Worm (Caenorhabditis elegans): ENCODE data around the gene arrd-13.

The arrd-13 gene

DNA sequence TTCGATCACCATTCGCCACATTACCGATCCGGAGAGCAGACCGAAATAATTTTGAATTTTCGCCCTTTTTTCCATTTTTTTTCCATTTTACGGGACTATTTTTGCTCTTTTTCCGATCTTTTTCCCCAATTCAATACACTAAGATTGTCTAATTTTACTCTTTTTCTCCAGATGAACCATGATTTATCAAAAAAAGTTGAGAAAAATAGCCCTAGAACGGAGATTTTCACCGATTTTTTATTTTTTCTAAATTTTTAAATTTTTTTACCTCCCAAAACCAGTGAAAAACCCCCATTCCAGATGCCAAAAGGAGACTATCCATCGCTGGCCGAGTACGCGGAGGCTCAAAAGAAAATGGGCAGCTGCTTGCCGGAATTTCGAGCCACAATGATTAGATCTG, 28.8 kb upstream of the arrd-13 start, which contains the start of gene Y54G9A.9:
TSS of gene Y54G9A.9 (plus strand) at position 301 of the 400 bp plus-strand sequence.
- TF ChIP-seq ceh-30 (tag; optimal IDR thresholded peaks at IDR 0.05): no peak

DNA sequence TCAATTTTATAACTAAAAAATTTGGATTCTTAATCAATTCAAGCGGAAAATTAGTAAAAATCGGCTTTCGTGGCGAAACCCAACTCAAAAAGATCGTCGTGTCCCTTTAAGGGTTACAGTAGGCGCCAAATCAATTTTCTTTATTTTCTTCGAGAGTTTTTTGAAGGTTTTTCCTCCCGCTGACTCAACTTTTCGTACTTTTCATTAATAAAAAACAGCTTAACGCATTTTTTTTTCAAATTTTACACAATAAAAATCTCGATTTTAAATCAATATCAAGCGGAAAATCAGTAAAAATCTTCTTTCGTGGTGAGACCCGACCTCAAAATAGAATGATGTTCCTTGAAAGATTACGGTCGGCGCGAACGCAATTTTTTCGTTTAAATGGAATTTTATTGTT, 26.1 kb upstream of the arrd-13 start:
- no peak for TF ChIP-seq pha-4 (tag; optimal IDR thresholded peaks at IDR 0.05)
- TF ChIP-seq pqm-1 (tag; optimal IDR thresholded peaks at IDR 0.05): no peak
- TF ChIP-seq elt-4 (tag; optimal IDR thresholded peaks at IDR 0.05): no peak
- TF ChIP-seq elt-2 (tag; optimal IDR thresholded peaks at IDR 0.05): no peak
- TF ChIP-seq ceh-31 (tag; optimal IDR thresholded peaks at IDR 0.05): no peak
- no peak for TF ChIP-seq K09A11.1 (tag; optimal IDR thresholded peaks at IDR 0.05; ENCODE audit: insufficient read depth)
- no peak for TF ChIP-seq rnt-1 (tag; optimal IDR thresholded peaks at IDR 0.05)
- no peak for TF ChIP-seq ets-4 (tag; optimal IDR thresholded peaks at IDR 0.05)

DNA sequence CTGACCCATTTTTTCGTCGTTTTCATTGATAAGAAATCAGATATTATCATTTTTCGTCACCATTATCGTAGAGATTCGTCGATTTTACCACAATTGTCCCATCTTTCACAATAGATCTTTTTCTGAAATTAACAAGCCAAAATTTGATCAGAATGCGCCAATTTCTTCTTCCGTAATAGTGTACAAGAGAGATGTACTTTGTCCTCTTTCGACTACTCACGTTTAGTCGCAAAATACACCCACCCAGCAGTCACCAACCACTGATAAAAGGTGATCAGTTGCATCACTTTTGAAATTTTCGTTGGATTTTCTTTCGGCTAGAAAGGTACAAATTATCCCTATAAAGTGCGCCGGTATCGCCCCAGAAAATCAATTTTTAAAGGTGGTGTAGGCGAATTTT, 25.6 kb upstream of the arrd-13 start:
- no peak for TF ChIP-seq fkh-10 (GFP tag; optimal IDR thresholded peaks at IDR 0.05)
- no peak for TF ChIP-seq hlh-8 (tag; optimal IDR thresholded peaks at IDR 0.05)
- no peak for TF ChIP-seq unc-55 (GFP tag; optimal IDR thresholded peaks at IDR 0.05)
- TF ChIP-seq ceh-31 (tag; optimal IDR thresholded peaks at IDR 0.05): no peak
- TF ChIP-seq ceh-2 (tag; optimal IDR thresholded peaks at IDR 0.05): no peak
- TF ChIP-seq C08G9.2 (tag; optimal IDR thresholded peaks at IDR 0.05): no peak
- no peak for TF ChIP-seq elt-4 (tag; optimal IDR thresholded peaks at IDR 0.05)
- no peak for TF ChIP-seq tbx-2 (tag; optimal IDR thresholded peaks at IDR 0.05)
- no peak for TF ChIP-seq pha-4 (tag; optimal IDR thresholded peaks at IDR 0.05)
- no peak for TF ChIP-seq lim-6 (tag; optimal IDR thresholded peaks at IDR 0.05)
- no peak for TF ChIP-seq tbx-7 (tag; optimal IDR thresholded peaks at IDR 0.05)
- TF ChIP-seq ceh-22 (tag; optimal IDR thresholded peaks at IDR 0.05): no peak
- no peak for TF ChIP-seq gmeb-2 (tag; optimal IDR thresholded peaks at IDR 0.05)
- no peak for TF ChIP-seq npax-4 (tag; optimal IDR thresholded peaks at IDR 0.05)
- no peak for TF ChIP-seq dve-1 (tag; optimal IDR thresholded peaks at IDR 0.05)
- TF ChIP-seq hlh-6 (tag; optimal IDR thresholded peaks at IDR 0.05): no peak
- no peak for TF ChIP-seq che-1 (tag; optimal IDR thresholded peaks at IDR 0.05)
- no peak for TF ChIP-seq eyg-1 (tag; optimal IDR thresholded peaks at IDR 0.05)
- no peak for TF ChIP-seq nhr-232 (tag; optimal IDR thresholded peaks at IDR 0.05)

DNA sequence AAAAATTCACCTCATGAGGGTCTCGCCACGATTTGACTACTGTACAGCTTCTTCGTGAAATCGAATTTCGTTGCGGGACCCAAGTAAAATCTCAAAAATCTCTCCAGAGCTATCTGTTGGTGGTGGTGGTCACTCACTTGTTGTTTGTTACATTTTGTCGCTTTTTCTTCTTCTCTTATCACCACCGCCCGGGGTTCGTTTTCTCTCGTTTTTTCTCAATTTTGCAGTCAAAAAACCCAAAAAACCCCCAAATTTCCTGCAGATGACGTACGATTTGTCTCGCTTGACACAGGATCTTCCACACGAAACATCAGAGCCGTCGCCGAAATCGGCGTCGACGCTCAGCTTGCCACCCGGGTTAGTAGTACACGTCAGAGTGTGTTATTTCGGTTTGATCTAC, 22.1 kb upstream of the arrd-13 start, which contains the start of gene R06B9.5:
TSS of gene R06B9.5 (plus strand) at position 232 of the 400 bp plus-strand sequence.
- TF ChIP-seq lin-11 (tag; optimal IDR thresholded peaks at IDR 0.05): no peak
- TF ChIP-seq tbx-2 (tag; optimal IDR thresholded peaks at IDR 0.05): no peak
- TF ChIP-seq ceh-45 (GFP tag; IDR thresholded peaks at IDR 0.05): no peak
- TF ChIP-seq madf-2 (tag; optimal IDR thresholded peaks at IDR 0.05): peak; percentile 40
- TF ChIP-seq ceh-18 (tag; optimal IDR thresholded peaks at IDR 0.05): no peak
- TF ChIP-seq unc-55 (GFP tag; optimal IDR thresholded peaks at IDR 0.05): no peak

DNA sequence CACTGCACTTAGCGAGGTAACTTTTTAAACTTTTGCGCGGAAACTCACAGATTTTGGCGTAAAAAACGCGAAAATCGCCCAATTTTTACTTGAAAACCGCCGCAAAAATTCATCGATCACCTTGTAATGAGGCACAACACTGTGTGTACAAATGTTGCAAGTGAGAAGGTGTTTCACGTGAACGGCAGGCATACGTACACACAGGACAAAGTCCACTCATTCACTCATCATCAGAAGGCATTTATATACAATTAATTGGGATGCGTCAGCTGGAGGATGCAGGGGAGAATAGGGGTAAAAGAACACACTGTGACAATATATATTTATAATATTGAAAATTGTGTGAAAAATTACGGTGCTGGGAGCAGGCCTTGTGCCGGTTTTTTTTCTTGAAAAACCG, 21.3 kb upstream of the arrd-13 start:
- TF ChIP-seq tbx-2 (tag; optimal IDR thresholded peaks at IDR 0.05) (no peak), unc-55 (GFP tag; optimal IDR thresholded peaks at IDR 0.05) (peak; percentile 25), elt-2 (tag; optimal IDR thresholded peaks at IDR 0.05) (peak; percentile 2)

DNA sequence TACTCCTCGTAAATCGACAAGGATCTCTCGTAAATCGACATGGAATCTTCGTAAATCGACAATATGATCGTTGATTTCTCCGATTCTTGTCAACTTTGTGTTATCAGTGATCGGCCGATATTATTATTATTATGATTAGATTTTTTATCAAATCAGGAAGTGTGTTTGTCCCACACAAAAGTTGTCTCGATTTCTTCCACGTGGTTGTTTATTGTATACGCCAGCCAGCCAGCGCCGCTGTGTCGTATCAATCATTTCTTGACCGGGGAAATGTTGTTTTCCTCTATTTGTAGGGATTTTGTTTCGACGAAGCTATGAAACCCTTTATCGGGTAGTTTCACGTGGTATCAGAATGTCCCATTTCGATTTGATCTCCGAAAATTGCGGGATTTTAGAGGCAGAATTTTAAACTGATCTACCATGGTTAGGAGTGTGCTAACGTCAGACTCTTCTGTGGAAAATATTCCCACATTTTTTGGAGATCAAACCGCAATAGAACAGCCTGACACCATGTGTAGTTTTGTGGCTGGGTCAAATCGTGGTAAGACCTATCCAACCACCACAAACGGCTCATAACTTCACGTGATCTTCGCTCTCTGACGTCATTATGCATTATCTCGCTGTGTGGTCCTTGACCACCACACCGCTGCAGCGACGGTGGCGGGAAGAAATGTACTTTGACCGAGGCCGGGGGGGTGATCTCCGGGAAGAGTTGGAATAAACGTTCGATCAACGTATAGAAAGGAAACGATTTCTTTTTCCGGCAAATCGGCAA, 20.3 kb upstream of the arrd-13 start:
- TF ChIP-seq ceh-45 (GFP tag; IDR thresholded peaks at IDR 0.05) (no peak), elt-2 (tag; optimal IDR thresholded peaks at IDR 0.05) (peak; percentile 25), F13H6.1 (tag; optimal IDR thresholded peaks at IDR 0.05) (no peak), ceh-14 (tag; optimal IDR thresholded peaks at IDR 0.05) (no peak), dve-1 (tag; optimal IDR thresholded peaks at IDR 0.05) (no peak), ceh-18 (tag; optimal IDR thresholded peaks at IDR 0.05) (no peak), hlh-30 (tag; optimal IDR thresholded peaks at IDR 0.05; ENCODE audit: insufficient read depth) (peak; percentile 74), C08G9.2 (tag; optimal IDR thresholded peaks at IDR 0.05) (no peak), rnt-1 (tag; optimal IDR thresholded peaks at IDR 0.05) (peak; percentile 71), che-1 (tag; optimal IDR thresholded peaks at IDR 0.05) (no peak), nfya-1 (tag; optimal IDR thresholded peaks at IDR 0.05) (no peak), nhr-232 (tag; optimal IDR thresholded peaks at IDR 0.05) (no peak), sox-4 (tag; optimal IDR thresholded peaks at IDR 0.05) (no peak), tbx-7 (tag; optimal IDR thresholded peaks at IDR 0.05) (no peak), hlh-8 (tag; optimal IDR thresholded peaks at IDR 0.05) (no peak), ttx-3 (tag; optimal IDR thresholded peaks at IDR 0.05) (no peak), fkh-6 (tag; optimal IDR thresholded peaks at IDR 0.05) (no peak), ceh-22 (tag; optimal IDR thresholded peaks at IDR 0.05) (no peak), fax-1 (tag; optimal IDR thresholded peaks at IDR 0.05) (no peak), mec-3 (tag; optimal IDR thresholded peaks at IDR 0.05; ENCODE audit: borderline replicate concordance) (no peak), ceh-31 (tag; optimal IDR thresholded peaks at IDR 0.05) (peak; percentile 3), unc-86 (tag; optimal IDR thresholded peaks at IDR 0.05) (no peak), pqm-1 (tag; optimal IDR thresholded peaks at IDR 0.05) (no peak), ceh-6 (GFP tag; optimal IDR thresholded peaks at IDR 0.05) (no peak)
